Worm (Caenorhabditis elegans): Measurements from ENCODE around the gene mlcd-1.

Gene mlcd-1

DNA sequence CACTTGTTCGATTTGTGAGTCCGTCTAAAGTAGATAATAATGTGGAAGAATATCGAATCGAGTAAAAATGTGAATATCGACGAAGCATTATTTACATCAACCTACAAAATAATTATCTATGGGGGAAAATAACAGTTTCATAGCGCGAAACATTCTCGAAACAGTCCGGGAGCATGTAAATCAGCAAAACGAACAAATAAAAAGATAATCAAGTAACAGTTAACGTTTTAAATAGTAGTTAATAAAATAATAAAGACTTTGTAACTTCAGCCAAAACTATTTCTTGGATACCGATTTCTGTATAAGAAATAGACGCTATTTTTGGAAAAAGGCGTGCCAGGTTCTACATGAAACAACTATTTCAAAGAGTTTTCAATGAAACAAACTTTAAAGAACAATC lies at the start of gene mlcd-1:
mlcd-1 (minus strand) TSS at position 101 of the 400 bp plus-strand sequence.
- TF ChIP-seq nhr-232 (tag; optimal IDR thresholded peaks at IDR 0.05) = no peak
- TF ChIP-seq ceh-6 (GFP tag; optimal IDR thresholded peaks at IDR 0.05) = no peak
- TF ChIP-seq ahr-1 (tag; optimal IDR thresholded peaks at IDR 0.05) = no peak
- no peak for TF ChIP-seq fkh-6 (tag; optimal IDR thresholded peaks at IDR 0.05)
- TF ChIP-seq pat-9 (tag; optimal IDR thresholded peaks at IDR 0.05) = no peak
- no peak for TF ChIP-seq K09A11.1 (tag; optimal IDR thresholded peaks at IDR 0.05; ENCODE audit: insufficient read depth)
- no peak for TF ChIP-seq pha-2 (tag; optimal IDR thresholded peaks at IDR 0.05)
- TF ChIP-seq tbx-7 (tag; optimal IDR thresholded peaks at IDR 0.05) = no peak
- no peak for TF ChIP-seq fax-1 (tag; optimal IDR thresholded peaks at IDR 0.05)
- TF ChIP-seq dmd-4 (tag; optimal IDR thresholded peaks at IDR 0.05; ENCODE audit: borderline replicate concordance) = no peak
- no peak for TF ChIP-seq elt-4 (tag; optimal IDR thresholded peaks at IDR 0.05)
- TF ChIP-seq tbx-2 (tag; optimal IDR thresholded peaks at IDR 0.05) = no peak
- no peak for TF ChIP-seq pros-1 (tag; optimal IDR thresholded peaks at IDR 0.05)
- no peak for TF ChIP-seq odd-2 (tag; optimal IDR thresholded peaks at IDR 0.05)
- TF ChIP-seq ceh-31 (tag; optimal IDR thresholded peaks at IDR 0.05) = no peak
- TF ChIP-seq ceh-34 (tag; optimal IDR thresholded peaks at IDR 0.05) = no peak
- TF ChIP-seq ref-2 (tag; optimal IDR thresholded peaks at IDR 0.05) = no peak
- TF ChIP-seq dve-1 (tag; optimal IDR thresholded peaks at IDR 0.05) = no peak

DNA sequence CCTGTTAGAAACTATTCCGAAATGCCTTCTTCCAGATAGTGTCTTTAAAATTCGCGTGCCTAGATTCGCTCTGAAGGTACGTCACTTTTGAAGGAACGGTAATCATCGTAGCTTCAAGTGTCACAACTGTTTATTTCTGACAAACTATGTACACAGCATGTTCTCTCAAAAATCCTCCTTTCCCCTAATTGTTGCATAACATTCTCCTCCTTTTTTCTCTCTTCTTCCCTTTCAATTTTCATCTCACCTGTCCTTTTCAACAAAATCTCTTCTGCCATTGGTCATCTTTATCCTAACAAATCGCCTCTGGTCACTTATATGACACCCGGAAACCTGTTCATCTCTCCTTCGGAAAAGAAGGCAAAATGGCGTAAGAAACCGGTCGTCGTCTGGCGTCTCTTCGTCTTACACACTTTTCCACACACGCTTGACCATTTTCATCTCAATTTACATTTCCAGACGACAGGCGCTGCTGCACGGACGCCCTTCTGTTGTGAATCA lies 48.2 kb upstream of the mlcd-1 start, which contains the start of gene lips-3:
lips-3 (plus strand) TSS at position 458 of the 501 bp plus-strand sequence.
- TF ChIP-seq F13H6.1 (tag; optimal IDR thresholded peaks at IDR 0.05) (peak; percentile 1), T23F11.4 (GFP tag; optimal IDR thresholded peaks at IDR 0.05) (no peak)

DNA sequence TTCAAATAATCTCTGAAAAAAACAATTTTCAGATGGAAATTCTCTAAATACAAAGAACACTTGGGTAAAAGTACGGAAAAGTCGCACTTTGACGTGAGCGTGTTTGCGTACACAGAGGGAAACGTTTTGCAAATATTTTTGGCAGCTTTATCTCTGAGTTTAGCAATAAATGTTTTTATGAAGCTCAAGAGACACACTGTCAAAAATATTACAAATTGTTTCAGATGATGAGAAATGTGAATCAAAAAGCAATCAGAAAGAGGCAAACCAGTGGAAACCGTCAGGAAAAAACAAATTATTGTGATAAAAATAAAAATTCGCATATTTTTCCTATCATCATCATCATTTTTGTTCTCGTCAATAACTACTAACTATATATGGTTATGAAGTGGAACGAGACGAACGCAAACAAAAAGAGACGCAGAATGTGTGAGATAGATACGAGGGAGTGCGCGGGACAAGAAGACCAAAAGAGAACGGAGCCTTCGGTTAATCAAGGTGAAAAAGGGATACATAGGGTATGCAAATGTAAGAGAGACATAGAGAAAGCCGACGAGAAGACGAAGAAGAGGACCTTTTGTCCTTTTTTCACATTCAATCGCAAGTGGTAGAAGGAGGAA lies 44.5 kb upstream of the mlcd-1 start, which contains the start of gene sel-2:
sel-2 (minus strand) TSS at position 51 of the 620 bp plus-strand sequence.
- TF ChIP-seq ceh-24 (tag; optimal IDR thresholded peaks at IDR 0.05) = no peak
- TF ChIP-seq mec-3 (tag; optimal IDR thresholded peaks at IDR 0.05; ENCODE audit: borderline replicate concordance) = no peak
- TF ChIP-seq dmd-4 (tag; optimal IDR thresholded peaks at IDR 0.05; ENCODE audit: borderline replicate concordance) = no peak
- no peak for TF ChIP-seq hlh-30 (tag; optimal IDR thresholded peaks at IDR 0.05; ENCODE audit: insufficient read depth)
- no peak for TF ChIP-seq eyg-1 (tag; optimal IDR thresholded peaks at IDR 0.05)
- TF ChIP-seq ceh-31 (tag; optimal IDR thresholded peaks at IDR 0.05) = peak; percentile 67
- no peak for TF ChIP-seq pros-1 (tag; optimal IDR thresholded peaks at IDR 0.05)
- TF ChIP-seq lim-6 (tag; optimal IDR thresholded peaks at IDR 0.05) = no peak
- no peak for TF ChIP-seq Y22D7AL.16 (tag; optimal IDR thresholded peaks at IDR 0.05)
- no peak for TF ChIP-seq gmeb-2 (tag; optimal IDR thresholded peaks at IDR 0.05)
- peak; percentile 54 for TF ChIP-seq nfya-1 (tag; optimal IDR thresholded peaks at IDR 0.05)
- TF ChIP-seq ceh-9 (tag; optimal IDR thresholded peaks at IDR 0.05) = no peak
- TF ChIP-seq tbx-2 (tag; optimal IDR thresholded peaks at IDR 0.05) = peak; percentile 49
- peak; percentile 74 for TF ChIP-seq unc-42 (tag; optimal IDR thresholded peaks at IDR 0.05)

DNA sequence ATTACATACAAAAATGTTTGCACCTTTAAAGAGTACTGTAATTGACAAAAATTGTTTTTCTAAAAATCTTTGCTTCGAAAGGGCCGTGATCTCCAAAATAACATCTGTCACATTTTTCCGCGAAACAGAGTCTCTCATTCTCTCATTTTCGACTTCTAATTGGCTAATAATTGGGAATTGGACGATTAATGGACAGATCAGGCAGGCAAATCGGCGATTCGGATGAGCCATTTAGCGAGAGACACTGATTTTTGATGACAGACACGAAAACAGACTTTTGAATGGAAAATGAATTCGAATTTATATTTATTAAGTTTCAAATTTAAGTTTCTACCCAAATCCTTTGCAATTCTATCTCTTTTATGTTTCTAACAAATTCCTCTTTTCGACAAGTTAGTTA lies 35.9 kb upstream of the mlcd-1 start:
- TF ChIP-seq T23F11.4 (GFP tag; optimal IDR thresholded peaks at IDR 0.05) (no peak), odd-2 (tag; optimal IDR thresholded peaks at IDR 0.05) (no peak), pros-1 (tag; optimal IDR thresholded peaks at IDR 0.05) (no peak), ceh-9 (tag; optimal IDR thresholded peaks at IDR 0.05) (no peak), dmd-4 (tag; optimal IDR thresholded peaks at IDR 0.05; ENCODE audit: borderline replicate concordance) (no peak), ceh-6 (GFP tag; optimal IDR thresholded peaks at IDR 0.05) (no peak), ceh-48 (tag; optimal IDR thresholded peaks at IDR 0.05) (no peak)

- TF ChIP-seq C38D4.7 (GFP tag; optimal IDR thresholded peaks at IDR 0.05) (no peak), hlh-15 (tag; optimal IDR thresholded peaks at IDR 0.05) (no peak), ceh-24 (tag; optimal IDR thresholded peaks at IDR 0.05) (no peak), hlh-6 (tag; optimal IDR thresholded peaks at IDR 0.05) (no peak), C08G9.2 (tag; optimal IDR thresholded peaks at IDR 0.05) (no peak), Y22D7AL.16 (tag; optimal IDR thresholded peaks at IDR 0.05) (no peak), sdc-2 (tag; optimal IDR thresholded peaks at IDR 0.05) (no peak), pat-9 (tag; optimal IDR thresholded peaks at IDR 0.05) (no peak), K02D7.2 (tag; optimal IDR thresholded peaks at IDR 0.05) (no peak), nhr-232 (tag; optimal IDR thresholded peaks at IDR 0.05) (no peak), eyg-1 (tag; optimal IDR thresholded peaks at IDR 0.05) (no peak)
Measured at ce11 chrIII:4601286-4601685, 33.4 kb upstream of the mlcd-1 start.
